Worm (Caenorhabditis elegans) whole organism, late embryonic: ENCODE data around the gene sru-2.

Source experiments
- C08G9.2 ChIP-seq: sonication (generic microtip); optimal IDR thresholded peaks from 2 replicates; lab custom pipeline; 2016; ENCODE audit warnings: mild to moderate bottlenecking, missing genetic modification characterization, moderate library complexity, missing compliant biosample characterization
- C38D4.7 ChIP-seq: fragments of 200-800 bp; sonication (Bioruptor generic); optimal IDR thresholded peaks from 2 replicates; lab custom pipeline; 2018; ENCODE audit warnings: mild to moderate bottlenecking, missing genetic modification characterization, moderate library complexity, missing compliant biosample characterization
- T23F11.4 ChIP-seq: fragments of 200-800 bp; sonication (Bioruptor generic); optimal IDR thresholded peaks from 2 replicates; lab custom pipeline; 2018; ENCODE audit warnings: mild to moderate bottlenecking, missing genetic modification characterization, missing compliant biosample characterization
- ceh-14 ChIP-seq: sonication (generic microtip); optimal IDR thresholded peaks from 2 replicates; lab custom pipeline; 2016; ENCODE audit warnings: missing genotype, missing genetic modification characterization, missing compliant biosample characterization
- ceh-18 ChIP-seq: sonication (generic microtip); optimal IDR thresholded peaks from 2 replicates; lab custom pipeline; 2016; ENCODE audit warnings: missing genetic modification characterization, missing compliant biosample characterization
- ceh-2 ChIP-seq: sonication (generic microtip); optimal IDR thresholded peaks from 2 replicates; lab custom pipeline; 2016; ENCODE audit warnings: missing genotype, missing genetic modification characterization, missing compliant biosample characterization
- ceh-22 ChIP-seq: sonication (generic microtip); optimal IDR thresholded peaks from 2 replicates; lab custom pipeline; 2017; ENCODE audit warnings: missing biosample characterization, missing genetic modification characterization
- ceh-31 ChIP-seq: sonication (generic microtip); optimal IDR thresholded peaks from 2 replicates; lab custom pipeline; 2016; ENCODE audit warnings: missing genetic modification characterization, missing compliant biosample characterization
- ceh-34 ChIP-seq: sonication (generic microtip); optimal IDR thresholded peaks from 2 replicates; lab custom pipeline; 2016; ENCODE audit warnings: mild to moderate bottlenecking, missing genetic modification characterization, missing compliant biosample characterization
- ceh-45 ChIP-seq: fragments of 200-800 bp; sonication (Bioruptor generic); IDR thresholded peaks from 2 replicates; pipeline ENCODE4 v1.3.6; 2022; ENCODE audit warnings: missing genetic modification reagents, missing genetic modification characterization, missing compliant biosample characterization
- ceh-6 ChIP-seq: fragments of 200-800 bp; sonication (Bioruptor generic); optimal IDR thresholded peaks from 2 replicates; lab custom pipeline; 2018; ENCODE audit warnings: mild to moderate bottlenecking, missing genetic modification characterization, missing compliant biosample characterization
- dve-1 ChIP-seq: sonication (generic microtip); optimal IDR thresholded peaks from 2 replicates; lab custom pipeline; 2017; ENCODE audit warnings: antibody characterized with exemption, mild to moderate bottlenecking, missing genetic modification characterization, missing compliant biosample characterization
- elt-2 ChIP-seq: sonication (generic microtip); optimal IDR thresholded peaks from 2 replicates; lab custom pipeline; 2016; ENCODE audit warnings: missing genetic modification reagents, missing genetic modification characterization, missing compliant biosample characterization
- ets-4 ChIP-seq: sonication (generic microtip); optimal IDR thresholded peaks from 2 replicates; lab custom pipeline; 2016; ENCODE audit warnings: missing genetic modification characterization, missing compliant biosample characterization
- eyg-1 ChIP-seq: sonication (generic microtip); optimal IDR thresholded peaks from 2 replicates; lab custom pipeline; 2016; ENCODE audit warnings: missing genotype, missing genetic modification characterization, missing compliant biosample characterization
- fax-1 ChIP-seq: sonication (generic microtip); optimal IDR thresholded peaks from 2 replicates; lab custom pipeline; 2016; ENCODE audit warnings: missing genotype, missing genetic modification characterization, missing compliant biosample characterization
- fkh-10 ChIP-seq: fragments of 150-350 bp; optimal IDR thresholded peaks from 2 replicates; lab custom pipeline; 2014; ENCODE audit warnings: missing biosample characterization, missing genetic modification reagents, missing genetic modification characterization
- gmeb-2 ChIP-seq: sonication (generic microtip); optimal IDR thresholded peaks from 2 replicates; lab custom pipeline; 2016; ENCODE audit warnings: missing genetic modification characterization, inconsistent platforms, missing compliant biosample characterization
- hlh-15 ChIP-seq: sonication (generic microtip); optimal IDR thresholded peaks from 2 replicates; lab custom pipeline; 2016; ENCODE audit warnings: missing genetic modification characterization, missing compliant biosample characterization
- hlh-30 ChIP-seq: sonication (generic microtip); optimal IDR thresholded peaks from 2 replicates; lab custom pipeline; 2017; ENCODE audit warnings: antibody characterized with exemption, missing genetic modification characterization, missing compliant biosample characterization; ENCODE audit not compliant: insufficient read depth
- hlh-6 ChIP-seq: sonication (generic microtip); optimal IDR thresholded peaks from 2 replicates; lab custom pipeline; 2016; ENCODE audit warnings: missing genotype, missing genetic modification characterization, missing compliant biosample characterization
- madf-2 ChIP-seq: sonication (generic microtip); optimal IDR thresholded peaks from 2 replicates; lab custom pipeline; 2017; ENCODE audit warnings: missing genetic modification characterization, missing compliant biosample characterization
- nfya-1 ChIP-seq: sonication (generic microtip); optimal IDR thresholded peaks from 2 replicates; lab custom pipeline; 2017; ENCODE audit warnings: missing genetic modification characterization, mild to moderate bottlenecking, missing compliant biosample characterization, antibody characterized with exemption, moderate library complexity
- nhr-11 ChIP-seq: fragments of 150-350 bp; optimal IDR thresholded peaks from 2 replicates; lab custom pipeline; 2014; ENCODE audit warnings: missing biosample characterization, missing genetic modification characterization
- nhr-232 ChIP-seq: sonication (generic microtip); optimal IDR thresholded peaks from 2 replicates; lab custom pipeline; 2016; ENCODE audit warnings: missing genetic modification characterization, missing compliant biosample characterization
- odd-2 ChIP-seq: sonication (generic microtip); optimal IDR thresholded peaks from 2 replicates; lab custom pipeline; 2017; ENCODE audit warnings: antibody characterized with exemption, mild to moderate bottlenecking, missing genetic modification characterization, missing compliant biosample characterization
- pag-3 ChIP-seq: sonication (generic microtip); optimal IDR thresholded peaks from 2 replicates; lab custom pipeline; 2016; ENCODE audit warnings: missing compliant biosample characterization, missing genetic modification characterization, borderline replicate concordance
- pha-4 ChIP-seq: fragments of 150-350 bp; optimal IDR thresholded peaks from 2 replicates; lab custom pipeline; 2018; ENCODE audit warnings: missing biosample characterization, missing genetic modification reagents, missing genetic modification characterization
- pqm-1 ChIP-seq: sonication (generic microtip); optimal IDR thresholded peaks from 2 replicates; lab custom pipeline; 2016; ENCODE audit warnings: missing genetic modification characterization, missing compliant biosample characterization
- pros-1 ChIP-seq: fragments of 150-350 bp; optimal IDR thresholded peaks from 2 replicates; lab custom pipeline; 2014; ENCODE audit warnings: missing biosample characterization, missing genetic modification reagents, missing genetic modification characterization
- rnt-1 ChIP-seq: sonication (generic microtip); optimal IDR thresholded peaks from 2 replicates; lab custom pipeline; 2016; ENCODE audit warnings: missing genetic modification characterization, missing compliant biosample characterization
- tbx-2 ChIP-seq: sonication (generic microtip); optimal IDR thresholded peaks from 2 replicates; lab custom pipeline; 2016; ENCODE audit warnings: missing genetic modification characterization, missing compliant biosample characterization
- ttx-3 ChIP-seq: sonication (generic microtip); optimal IDR thresholded peaks from 2 replicates; lab custom pipeline; 2016; ENCODE audit warnings: missing genetic modification reagents, missing genetic modification characterization, missing compliant biosample characterization
- unc-86 ChIP-seq: sonication (generic microtip); optimal IDR thresholded peaks from 2 replicates; lab custom pipeline; 2016; ENCODE audit warnings: missing genetic modification characterization, missing compliant biosample characterization
- ztf-16 ChIP-seq: sonication (generic microtip); optimal IDR thresholded peaks from 2 replicates; lab custom pipeline; 2017; ENCODE audit warnings: missing genetic modification characterization, missing compliant biosample characterization

Gene sru-2

DNA sequence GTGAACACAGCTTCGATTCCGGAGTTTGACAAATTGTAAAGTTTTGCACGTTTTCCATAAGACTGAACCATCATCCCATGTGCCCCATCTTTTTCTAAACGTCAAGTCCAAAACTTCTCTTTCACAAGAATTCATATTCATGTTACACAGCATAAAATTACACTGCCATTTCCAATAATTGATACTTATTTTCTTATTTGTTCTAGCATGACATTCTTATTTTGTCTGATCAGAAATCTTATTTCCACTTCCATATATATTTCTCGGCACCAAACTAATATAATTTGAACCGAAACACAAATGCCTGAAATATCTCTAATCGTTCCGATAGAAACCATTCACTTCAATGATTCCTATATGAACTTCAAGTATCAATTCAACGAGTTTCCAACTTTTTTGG, at the start of gene sru-2:
Gene sru-2 (plus strand): TSS at position 301 of the 400 bp plus-strand sequence.
- TF ChIP-seq gmeb-2 (tag; lab: Kevin White, UChicago): no peak
- TF ChIP-seq ceh-45 (GFP tag; lab: Robert Waterston, UW): no peak
- TF ChIP-seq fax-1: no peak
- no peak for TF ChIP-seq C38D4.7 (GFP tag; lab: Kevin White, UChicago)
- TF ChIP-seq ceh-18 (tag; lab: Kevin White, UChicago): no peak
- no peak for TF ChIP-seq ceh-22
- TF ChIP-seq ceh-6: no peak
- TF ChIP-seq dve-1: no peak
- no peak for TF ChIP-seq ets-4 (tag; lab: Kevin White, UChicago)
- TF ChIP-seq pha-4: no peak
- TF ChIP-seq ttx-3: no peak
- no peak for TF ChIP-seq T23F11.4 (GFP tag; lab: Kevin White, UChicago)
- no peak for TF ChIP-seq pqm-1 (tag; lab: Kevin White, UChicago)
- TF ChIP-seq elt-2: no peak
- no peak for TF ChIP-seq ztf-16
- TF ChIP-seq hlh-6 (tag; lab: Kevin White, UChicago): no peak
- no peak for TF ChIP-seq unc-86 (tag; lab: Kevin White, UChicago)

- TF ChIP-seq hlh-15 (tag; lab: Kevin White, UChicago) (no peak), madf-2 (tag; lab: Kevin White, UChicago) (no peak), nhr-11 (tag; lab: Kevin White, UChicago) (no peak), unc-86 (tag; lab: Kevin White, UChicago) (no peak), pros-1 (tag; lab: Kevin White, UChicago) (no peak), eyg-1 (tag; lab: Kevin White, UChicago) (no peak), odd-2 (tag; lab: Kevin White, UChicago) (no peak), rnt-1 (tag; lab: Kevin White, UChicago) (no peak), ceh-18 (tag; lab: Kevin White, UChicago) (no peak), hlh-6 (tag; lab: Kevin White, UChicago) (no peak), ceh-14 (no peak), C08G9.2 (tag; lab: Kevin White, UChicago) (no peak)
Observed at ce11 chrIV:9438753-9439152, 47.3 kb upstream of the sru-2 start.

DNA sequence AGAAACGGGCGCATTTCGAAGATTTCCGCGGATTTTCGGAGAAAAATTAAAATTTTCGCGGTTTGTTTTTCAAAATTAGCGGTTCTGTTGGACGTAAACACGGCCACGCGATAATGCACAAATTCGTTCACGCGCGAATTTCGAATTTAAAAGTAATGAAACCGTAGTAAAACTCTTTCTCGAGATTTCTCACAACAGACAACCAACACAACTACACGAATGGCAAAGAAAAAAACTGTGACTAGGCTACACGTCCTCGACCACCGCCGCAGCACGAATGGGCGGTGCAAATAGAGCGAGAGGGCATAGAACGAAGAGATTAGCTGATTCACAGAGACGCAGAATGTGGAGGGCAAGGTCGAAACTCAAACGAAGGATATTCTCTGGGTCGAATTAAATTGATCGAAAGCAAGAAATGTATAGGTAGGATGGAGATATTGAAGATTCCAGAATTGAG, 45.2 kb upstream of the sru-2 start, which contains the start of gene idh-1:
Gene idh-1 (minus strand): TSS at position 228 of the 457 bp plus-strand sequence.
- TF ChIP-seq C08G9.2 (tag; lab: Kevin White, UChicago) (no peak), odd-2 (tag; lab: Kevin White, UChicago) (no peak), tbx-2 (peak; percentile 14), ceh-31 (peak; percentile 6), nfya-1 (tag; lab: Kevin White, UChicago) (peak; percentile 12), nhr-232 (tag; lab: Kevin White, UChicago) (no peak), pag-3 (tag; lab: Kevin White, UChicago) (no peak), fkh-10 (GFP tag; lab: Kevin White, UChicago) (no peak), ceh-2 (peak; percentile 1), hlh-30 (tag; lab: Kevin White, UChicago) (no peak)

DNA sequence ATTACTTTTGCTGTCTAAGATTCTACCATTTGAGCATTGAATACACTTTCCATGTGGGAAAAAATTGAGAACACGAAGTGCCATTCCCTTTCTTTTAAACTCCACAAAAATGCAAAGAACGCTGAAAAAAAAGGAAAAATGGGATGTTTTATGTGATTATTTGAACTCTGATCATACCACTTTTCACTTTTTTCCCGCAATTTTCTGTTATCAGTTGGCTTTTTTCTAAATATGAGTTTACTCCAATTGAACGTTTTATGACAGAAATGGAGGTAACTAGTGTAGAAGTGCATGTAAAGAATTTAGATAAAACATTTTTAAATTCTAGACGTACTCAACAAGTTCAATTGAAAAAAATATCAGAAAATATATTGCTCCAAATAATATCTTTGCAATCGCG, 44.7 kb upstream of the sru-2 start:
- TF ChIP-seq ceh-22 (no peak), ceh-34 (no peak), nhr-11 (tag; lab: Kevin White, UChicago) (no peak), rnt-1 (tag; lab: Kevin White, UChicago) (no peak)

DNA sequence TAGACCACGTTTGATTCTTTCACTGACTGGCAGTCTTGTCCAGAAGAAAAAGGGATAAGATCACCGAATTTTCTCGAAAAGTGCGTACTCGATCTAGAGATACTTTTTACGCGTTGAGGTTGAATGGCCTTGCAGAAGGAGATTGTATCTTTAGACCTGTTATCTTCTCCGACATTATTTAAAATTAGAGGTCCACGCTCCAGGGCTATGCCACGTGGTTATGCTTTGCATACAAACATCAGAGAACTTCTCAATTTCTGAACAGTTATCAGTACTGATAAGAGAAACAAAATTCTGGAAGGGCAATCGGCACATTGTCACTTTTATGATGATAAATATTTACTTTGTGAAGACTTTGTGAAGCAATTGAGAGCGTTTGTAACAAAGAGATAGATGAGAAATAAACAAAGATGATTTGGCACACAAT, 44.0 kb upstream of the sru-2 start:
- no peak for TF ChIP-seq nhr-232 (tag; lab: Kevin White, UChicago)
- TF ChIP-seq elt-2: peak; percentile 93
